Fruit fly (Drosophila melanogaster): Measurements from ENCODE around the gene CG13280.

The CG13280 gene

dm6 chr2L:16824905-16825333 is 4.0 kb upstream of the CG13280 start, which contains the start of gene Cse1 (continued):
- TF ChIP-seq rib (GFP tag; IDR thresholded peaks at IDR 0.05) (peak; percentile 75; the same call in 1 of the 2 replicates), sug (tag; optimal IDR thresholded peaks at IDR 0.05) (no peak), hb (GFP tag; IDR thresholded peaks at IDR 0.05; ENCODE audit: partially characterized antibody) (peak; percentile 52; the same call in 1 of the 3 replicates), CG4707 (GFP tag; optimal IDR thresholded peaks at IDR 0.05) (no peak), CG12299 (tag; optimal IDR thresholded peaks at IDR 0.05) (no peak), Hmx (GFP tag; optimal IDR thresholded peaks at IDR 0.05) (no peak), CHES-1-like (GFP tag; optimal IDR thresholded peaks at IDR 0.05) (no peak), CG10274 (GFP tag; optimal IDR thresholded peaks at IDR 0.05) (no peak), sna (GFP tag; IDR thresholded peaks at IDR 0.05; ENCODE audit: partially characterized antibody) (peak; percentile 70), sisA (GFP tag; IDR thresholded peaks at IDR 0.05) (no peak), bowl (GFP tag; IDR thresholded peaks at IDR 0.05) (no peak), CG18599 (GFP tag; optimal IDR thresholded peaks at IDR 0.05) (no peak), phol (tag; optimal IDR thresholded peaks at IDR 0.05) (peak; percentile 18), vnd (GFP tag; IDR thresholded peaks at IDR 0.05; ENCODE audit: partially characterized antibody) (0 out of 3 replicates have a peak, but pooled peaks have one; percentile 27), CG6791 (GFP tag; IDR thresholded peaks at IDR 0.05; ENCODE audit: partially characterized antibody) (0 out of 3 replicates have a peak, but pooled peaks have one; percentile 49), CG9215 (GFP tag; IDR thresholded peaks at IDR 0.05) (no peak), CG6654 (GFP tag; optimal IDR thresholded peaks at IDR 0.05) (no peak), yki (optimal IDR thresholded peaks at IDR 0.05) (no peak), fru (optimal IDR thresholded peaks at IDR 0.05) (no peak), hbn (GFP tag; IDR thresholded peaks at IDR 0.05; ENCODE audit: partially characterized antibody) (0 out of 2 replicates have a peak, but pooled peaks have one; percentile 39), CG10654 (GFP tag; optimal IDR thresholded peaks at IDR 0.05) (no peak), Dref (GFP tag; IDR thresholded peaks at IDR 0.05) (peak; percentile 62), prd (optimal IDR thresholded peaks at IDR 0.05) (no peak), prd (GFP tag; IDR thresholded peaks at IDR 0.05) (no peak), CG9797 (GFP tag; optimal IDR thresholded peaks at IDR 0.05) (peak; percentile 17), jigr1 (GFP tag; IDR thresholded peaks at IDR 0.05) (no peak), Elba2 (GFP tag; optimal IDR thresholded peaks at IDR 0.05) (no peak), CG14710 (tag; optimal IDR thresholded peaks at IDR 0.05) (peak; percentile 16), H2.0 (GFP tag; IDR thresholded peaks at IDR 0.05) (no peak), gfzf (GFP tag; optimal IDR thresholded peaks at IDR 0.05) (peak; percentile 13), nerfin-1 (tag; optimal IDR thresholded peaks at IDR 0.05) (peak; percentile 98), usp (GFP tag; optimal IDR thresholded peaks at IDR 0.05) (no peak), CG34224 (GFP tag; IDR thresholded peaks at IDR 0.05; ENCODE audit: partially characterized antibody) (peak; percentile 51), pnt (GFP tag; optimal IDR thresholded peaks at IDR 0.05) (no peak), unc-4 (GFP tag; IDR thresholded peaks at IDR 0.05; ENCODE audit: partially characterized antibody) (peak; percentile 62; the same call in 1 of the 2 replicates), gsb-n (tag; optimal IDR thresholded peaks at IDR 0.05) (no peak), MESR4 (GFP tag; optimal IDR thresholded peaks at IDR 0.05) (peak; percentile 20), CG12236 (GFP tag; optimal IDR thresholded peaks at IDR 0.05) (no peak), E2f1 (GFP tag; IDR thresholded peaks at IDR 0.05) (peak; percentile 32; the same call in 1 of the 2 replicates), CG15479 (GFP tag; optimal IDR thresholded peaks at IDR 0.05) (peak; percentile 47), vvl (GFP tag; IDR thresholded peaks at IDR 0.05) (no peak), stwl (tag; optimal IDR thresholded peaks at IDR 0.05) (peak; percentile 6), CG15514 (GFP tag; optimal IDR thresholded peaks at IDR 0.05) (no peak), Scr (GFP tag; IDR thresholded peaks at IDR 0.05; ENCODE audit: partially characterized antibody) (peak; percentile 78), cg (GFP tag; optimal IDR thresholded peaks at IDR 0.05) (peak; percentile 93), kay (GFP tag; optimal IDR thresholded peaks at IDR 0.05) (no peak), CG7963 (GFP tag; IDR thresholded peaks at IDR 0.05; ENCODE audit: partially characterized antibody) (peak; percentile 59; the same call in 2 of the 3 replicates), Dp (GFP tag; optimal IDR thresholded peaks at IDR 0.05) (peak; percentile 23), inv (GFP tag; IDR thresholded peaks at IDR 0.05; ENCODE audit: partially characterized antibody) (peak; percentile 55; the same call in 1 of the 2 replicates), jing (GFP tag; optimal IDR thresholded peaks at IDR 0.05) (no peak)

Measured in whole organism, embryonic.